Worm (Caenorhabditis elegans) whole organism, L4 larva: ENCODE data around the gene Y43F4B.10.

ENCODE experiments used
- F10B5.3 ChIP-seq: sonication (generic microtip); optimal IDR thresholded peaks from 2 replicates; lab custom pipeline; 2016; ENCODE audit warnings: mild to moderate bottlenecking, missing genetic modification characterization, missing compliant biosample characterization
- T20F7.1 ChIP-seq: fragments of 200-800 bp; sonication (Bioruptor generic); optimal IDR thresholded peaks from 2 replicates; lab custom pipeline; 2018; ENCODE audit warnings: mild to moderate bottlenecking, missing genetic modification characterization, missing compliant biosample characterization
- Y75B8A.6 ChIP-seq: fragments of 200-800 bp; sonication (Bioruptor generic); IDR thresholded peaks from 2 replicates; pipeline ENCODE4 v1.3.6; 2022; ENCODE audit warnings: missing genetic modification reagents, missing genetic modification characterization, missing compliant biosample characterization
- ZK337.2 ChIP-seq: fragments of 200-800 bp; sonication (Bioruptor generic); IDR thresholded peaks from 2 replicates; pipeline ENCODE4 v1.3.6; 2022; ENCODE audit warnings: missing genetic modification reagents, missing genetic modification characterization, missing compliant biosample characterization
- aha-1 ChIP-seq: fragments of 150-350 bp; peaks from one replicate; lab custom pipeline; 2014; ENCODE audit warnings: missing biosample characterization, missing genetic modification characterization
- attf-4 ChIP-seq: sonication (generic microtip); optimal IDR thresholded peaks from 3 replicates; lab custom pipeline; 2017; ENCODE audit warnings: missing biosample characterization, missing genetic modification characterization
- ceh-20 ChIP-seq: fragments of 200-800 bp; sonication (Bioruptor generic); IDR thresholded peaks from 2 replicates; pipeline ENCODE4 v1.3.6; 2022; ENCODE audit warnings: missing genetic modification reagents, missing genetic modification characterization, missing compliant biosample characterization
- ceh-32 ChIP-seq: sonication (generic microtip); optimal IDR thresholded peaks from 2 replicates; lab custom pipeline; 2016; ENCODE audit warnings: mild to moderate bottlenecking, missing genetic modification characterization, missing compliant biosample characterization; ENCODE audit not compliant: poor library complexity
- ceh-44 ChIP-seq: fragments of 200-800 bp; sonication (Bioruptor generic); IDR thresholded peaks from 2 replicates; pipeline ENCODE4 v1.3.6; 2022; ENCODE audit warnings: missing genetic modification reagents, missing genetic modification characterization, missing compliant biosample characterization
- ceh-82 ChIP-seq: sonication (generic microtip); optimal IDR thresholded peaks from 2 replicates; lab custom pipeline; 2017; ENCODE audit warnings: missing biosample characterization, missing genetic modification characterization
- ctbp-1 ChIP-seq: fragments of 200-800 bp; sonication (Bioruptor generic); IDR thresholded peaks from 2 replicates; pipeline ENCODE4 v1.3.6; 2022; ENCODE audit warnings: missing genetic modification reagents, missing genetic modification characterization, missing compliant biosample characterization
- daf-12 ChIP-seq: fragments of 150-350 bp; optimal IDR thresholded peaks from 2 replicates; lab custom pipeline; 2014; ENCODE audit warnings: missing biosample characterization, missing genetic modification reagents, missing genetic modification characterization
- daf-19 ChIP-seq: fragments of 200-800 bp; sonication (Bioruptor generic); conservative IDR thresholded peaks from 2 replicates; pipeline ENCODE4 v1.3.6; 2022; ENCODE audit warnings: missing genetic modification characterization, missing compliant biosample characterization
- dmd-6 ChIP-seq: fragments of 200-800 bp; sonication (Bioruptor generic); IDR thresholded peaks from 2 replicates; pipeline ENCODE4 v1.3.6; 2022; ENCODE audit warnings: missing genetic modification reagents, missing genetic modification characterization, missing compliant biosample characterization
- dmd-8 ChIP-seq: fragments of 200-800 bp; sonication (Bioruptor generic); IDR thresholded peaks from 2 replicates; pipeline ENCODE4 v1.3.6; 2022; ENCODE audit warnings: missing genetic modification characterization, missing compliant biosample characterization
- duxl-1 ChIP-seq: sonication (generic microtip); optimal IDR thresholded peaks from 2 replicates; lab custom pipeline; 2016; ENCODE audit warnings: mild to moderate bottlenecking, missing genetic modification characterization, moderate library complexity, missing compliant biosample characterization; ENCODE audit not compliant: poor library complexity
- egl-27 ChIP-seq: sonication (generic microtip); optimal IDR thresholded peaks from 3 replicates; lab custom pipeline; 2017; ENCODE audit warnings: missing biosample characterization, missing genetic modification reagents, missing genetic modification characterization
- fkh-10 ChIP-seq: fragments of 150-350 bp; optimal IDR thresholded peaks from 2 replicates; lab custom pipeline; 2014; ENCODE audit warnings: missing biosample characterization, missing genetic modification reagents, missing genetic modification characterization
- gei-8 ChIP-seq: fragments of 200-800 bp; sonication (Bioruptor generic); optimal IDR thresholded peaks from 2 replicates; lab custom pipeline; 2018; ENCODE audit warnings: mild to moderate bottlenecking, missing genetic modification characterization, missing compliant biosample characterization
- hlh-11 ChIP-seq: fragments of 200-800 bp; sonication (Bioruptor generic); optimal IDR thresholded peaks from 2 replicates; lab custom pipeline; 2018; ENCODE audit warnings: mild to moderate bottlenecking, missing genetic modification characterization, missing compliant biosample characterization
- hlh-30 ChIP-seq: sonication (generic microtip); optimal IDR thresholded peaks from 2 replicates; lab custom pipeline; 2017; ENCODE audit warnings: antibody characterized with exemption, mild to moderate bottlenecking, missing genetic modification characterization, missing compliant biosample characterization; ENCODE audit not compliant: insufficient read depth
- jun-1 ChIP-seq: fragments of 150-350 bp; optimal IDR thresholded peaks from 2 replicates; lab custom pipeline; 2014; ENCODE audit warnings: missing biosample characterization, missing genetic modification reagents, missing genetic modification characterization
- lin-13 ChIP-seq: fragments of 150-350 bp; optimal IDR thresholded peaks from 2 replicates; lab custom pipeline; 2014; ENCODE audit warnings: missing biosample characterization, missing genetic modification reagents, missing genetic modification characterization
- lin-38 ChIP-seq: fragments of 200-800 bp; sonication (Bioruptor generic); IDR thresholded peaks from 2 replicates; pipeline ENCODE4 v1.3.6; 2022; ENCODE audit warnings: missing genetic modification reagents, missing genetic modification characterization, missing compliant biosample characterization
- lin-39 ChIP-seq: fragments of 150-350 bp; optimal IDR thresholded peaks from 2 replicates; lab custom pipeline; 2014; ENCODE audit warnings: missing biosample characterization, missing genetic modification reagents, missing genetic modification characterization
- lir-3 ChIP-seq: sonication (generic microtip); optimal IDR thresholded peaks from 2 replicates; lab custom pipeline; 2016; ENCODE audit warnings: mild to moderate bottlenecking, missing genetic modification characterization, missing compliant biosample characterization
- lsy-2 ChIP-seq, 2 experiments: fragments of 150-350 bp in 1 of 2; sonication (generic microtip) in 1 of 2; optimal IDR thresholded peaks; 2 replicates each; lab custom pipeline; 2014 to 2017; ENCODE audit warnings: missing biosample characterization in 2 of 2, missing genetic modification characterization in 2 of 2
- madf-5 ChIP-seq, 2 experiments: fragments of 200-800 bp; sonication (Bioruptor generic); IDR thresholded peaks; 2 replicates each; pipeline ENCODE4 v1.3.6; 2022; ENCODE audit warnings: missing compliant biosample characterization in 2 of 2, missing genetic modification characterization in 2 of 2
- mdl-1 ChIP-seq, 2 experiments: fragments of 150-350 bp in 1 of 2; sonication (generic microtip) in 1 of 2; optimal IDR thresholded peaks; 2 replicates each; lab custom pipeline; 2014 to 2017; ENCODE audit warnings: missing biosample characterization in 2 of 2, missing genetic modification characterization in 2 of 2
- mes-2 ChIP-seq: sonication (generic microtip); optimal IDR thresholded peaks from 2 replicates; lab custom pipeline; 2016; ENCODE audit warnings: missing genotype, mild to moderate bottlenecking, missing genetic modification characterization, missing compliant biosample characterization; ENCODE audit not compliant: poor library complexity, severe bottlenecking
- mxl-2 ChIP-seq: fragments of 200-800 bp; sonication (Bioruptor generic); conservative IDR thresholded peaks from 2 replicates; pipeline ENCODE4 v1.3.6; 2022; ENCODE audit warnings: missing genetic modification reagents, missing genetic modification characterization, missing compliant biosample characterization
- nhr-11 ChIP-seq: fragments of 150-350 bp; optimal IDR thresholded peaks from 2 replicates; lab custom pipeline; 2014; ENCODE audit warnings: missing biosample characterization, missing genetic modification characterization
- nhr-111 ChIP-seq: fragments of 200-800 bp; sonication (Bioruptor generic); optimal IDR thresholded peaks from 2 replicates; lab custom pipeline; 2018; ENCODE audit warnings: mild to moderate bottlenecking, missing genetic modification characterization, missing compliant biosample characterization
- nhr-237 ChIP-seq: sonication (generic microtip); optimal IDR thresholded peaks from 2 replicates; lab custom pipeline; 2017; ENCODE audit warnings: missing biosample characterization, missing genetic modification characterization
- nhr-25 ChIP-seq: sonication (generic microtip); optimal IDR thresholded peaks from 2 replicates; lab custom pipeline; 2017; ENCODE audit warnings: missing genetic modification characterization, mild to moderate bottlenecking, missing compliant biosample characterization, antibody characterized with exemption, moderate library complexity, borderline replicate concordance; ENCODE audit not compliant: insufficient read depth
- nhr-28 ChIP-seq: fragments of 150-350 bp; optimal IDR thresholded peaks from 2 replicates; lab custom pipeline; 2014; ENCODE audit warnings: missing biosample characterization, missing genetic modification characterization
- nhr-41 ChIP-seq: fragments of 200-800 bp; sonication (Bioruptor generic); IDR thresholded peaks from 2 replicates; pipeline ENCODE4 v1.3.6; 2022; ENCODE audit warnings: missing genetic modification reagents, missing genetic modification characterization, missing compliant biosample characterization
- nhr-42 ChIP-seq: fragments of 200-800 bp; sonication (Bioruptor generic); IDR thresholded peaks from 2 replicates; pipeline ENCODE4 v1.3.6; 2022; ENCODE audit warnings: missing genetic modification characterization, missing compliant biosample characterization
- nhr-48 ChIP-seq: sonication (generic microtip); optimal IDR thresholded peaks from 2 replicates; lab custom pipeline; 2016; ENCODE audit warnings: mild to moderate bottlenecking, missing genetic modification characterization, missing compliant biosample characterization
- nhr-6 ChIP-seq: fragments of 150-350 bp; optimal IDR thresholded peaks from 2 replicates; lab custom pipeline; 2014; ENCODE audit warnings: missing biosample characterization, missing genetic modification characterization
- nhr-77 ChIP-seq: fragments of 150-350 bp; optimal IDR thresholded peaks from 2 replicates; lab custom pipeline; 2014; ENCODE audit warnings: missing biosample characterization, missing genetic modification characterization
- pqm-1 ChIP-seq: sonication (generic microtip); optimal IDR thresholded peaks from 2 replicates; lab custom pipeline; 2017; ENCODE audit warnings: missing biosample characterization, missing genetic modification characterization
- rbr-2 ChIP-seq: sonication (generic microtip); optimal IDR thresholded peaks from 2 replicates; lab custom pipeline; 2016; ENCODE audit warnings: missing genotype, missing genetic modification characterization, missing compliant biosample characterization
- saeg-2 ChIP-seq: fragments of 200-800 bp; sonication (Bioruptor generic); IDR thresholded peaks from 2 replicates; pipeline ENCODE4 v1.3.6; 2022; ENCODE audit warnings: missing genetic modification reagents, missing genetic modification characterization, missing compliant biosample characterization
- set-16 ChIP-seq: fragments of 200-800 bp; sonication (Bioruptor generic); IDR thresholded peaks from 2 replicates; pipeline ENCODE4 v1.3.6; 2022; ENCODE audit warnings: missing genetic modification reagents, missing genetic modification characterization, missing compliant biosample characterization
- skn-1 ChIP-seq: fragments of 150-350 bp; optimal IDR thresholded peaks from 2 replicates; lab custom pipeline; 2014; ENCODE audit warnings: missing biosample characterization, missing genetic modification characterization
- snpc-1.2 ChIP-seq: fragments of 200-800 bp; sonication (Bioruptor generic); IDR thresholded peaks from 2 replicates; pipeline ENCODE4 v1.3.6; 2022; ENCODE audit warnings: missing genetic modification reagents, missing genetic modification characterization, missing compliant biosample characterization
- spr-3 ChIP-seq: fragments of 200-800 bp; sonication (Bioruptor generic); optimal IDR thresholded peaks from 2 replicates; lab custom pipeline; 2018; ENCODE audit warnings: mild to moderate bottlenecking, missing genetic modification characterization, missing compliant biosample characterization
- tag-97 ChIP-seq: fragments of 200-800 bp; sonication (Bioruptor generic); IDR thresholded peaks from 2 replicates; pipeline ENCODE4 v1.3.6; 2022; ENCODE audit warnings: missing genetic modification characterization, missing compliant biosample characterization
- tra-1 ChIP-seq: fragments of 200-800 bp; sonication (Bioruptor generic); IDR thresholded peaks from 2 replicates; pipeline ENCODE4 v1.3.6; 2022; ENCODE audit warnings: missing genetic modification reagents, missing genetic modification characterization, missing compliant biosample characterization
- vab-7 ChIP-seq: fragments of 200-800 bp; sonication (Bioruptor generic); IDR thresholded peaks from 2 replicates; pipeline ENCODE4 v1.3.6; 2022; ENCODE audit warnings: missing genetic modification reagents, missing genetic modification characterization, missing compliant biosample characterization
- zag-1 ChIP-seq: fragments of 150-350 bp; optimal IDR thresholded peaks from 2 replicates; lab custom pipeline; 2014; ENCODE audit warnings: missing biosample characterization, missing genetic modification characterization
- zip-2 ChIP-seq: fragments of 150-350 bp; optimal IDR thresholded peaks from 2 replicates; lab custom pipeline; 2014; ENCODE audit warnings: missing biosample characterization, missing genetic modification characterization

The Y43F4B.10 gene

DNA sequence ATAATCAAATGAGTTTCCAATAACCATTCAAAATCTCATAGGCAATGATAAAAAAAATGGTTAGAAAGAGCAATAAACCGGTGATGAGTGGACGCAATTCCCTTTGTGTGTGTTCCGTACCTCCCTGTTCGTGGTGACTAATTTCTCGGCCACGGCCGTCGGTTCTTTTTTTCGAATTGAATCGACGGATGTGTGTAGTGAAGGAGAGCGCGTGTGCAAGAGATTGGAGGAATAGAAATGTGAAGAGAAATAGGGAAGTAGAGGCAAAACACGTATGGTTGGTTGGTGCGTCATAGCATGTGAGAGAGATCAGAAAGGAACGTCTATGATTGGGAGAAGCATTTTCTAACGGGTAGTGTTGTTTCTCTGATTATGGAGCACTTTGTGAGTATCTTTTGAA lies 46.0 kb downstream of the Y43F4B.10 start (continued):
- peak; percentile 92 for TF ChIP-seq hlh-30 (tag; lab: Kevin White, UChicago)
- no peak for TF ChIP-seq nhr-25 (tag; lab: Kevin White, UChicago)
- peak; percentile 65 to 90 for TF ChIP-seq mdl-1 (tag; optimal IDR thresholded peaks at IDR 0.05; lab: Kevin White, UChicago)
- TF ChIP-seq set-16 (GFP tag; lab: Robert Waterston, UW): no peak
- TF ChIP-seq nhr-28 (tag; lab: Kevin White, UChicago): peak; percentile 97
- no peak for TF ChIP-seq lin-38 (GFP tag; lab: Robert Waterston, UW)
- no peak for TF ChIP-seq lsy-2 (tag; optimal IDR thresholded peaks at IDR 0.05; lab: Kevin White, UChicago)
- no peak for TF ChIP-seq zag-1
- TF ChIP-seq dmd-8 (GFP tag; lab: Robert Waterston, UW): no peak
- no peak for TF ChIP-seq hlh-11 (tag; lab: Kevin White, UChicago)
- no peak for TF ChIP-seq pqm-1 (tag; lab: Kevin White, UChicago)
- peak; percentile 60 for TF ChIP-seq fkh-10 (GFP tag; lab: Kevin White, UChicago)
- no peak for TF ChIP-seq nhr-48
- no peak for TF ChIP-seq F10B5.3
- no peak for TF ChIP-seq skn-1 (tag; lab: Kevin White, UChicago)
- peak; percentile 89 for TF ChIP-seq nhr-6 (tag; lab: Kevin White, UChicago)
- TF ChIP-seq daf-12: no peak
- no peak for TF ChIP-seq madf-5 (GFP tag; IDR thresholded peaks at IDR 0.05; lab: Robert Waterston, UW)
- no peak for TF ChIP-seq jun-1 (tag; lab: Kevin White, UChicago)
- no peak for TF ChIP-seq nhr-41
- TF ChIP-seq lin-39 (tag; lab: Kevin White, UChicago): no peak
- TF ChIP-seq nhr-42 (GFP tag; lab: Robert Waterston, UW): no peak
- TF ChIP-seq gei-8: no peak
- TF ChIP-seq spr-3 (GFP tag; lab: Kevin White, UChicago): no peak
- TF ChIP-seq lin-13 (GFP tag; lab: Kevin White, UChicago): no peak
- no peak for TF ChIP-seq ctbp-1
- no peak for TF ChIP-seq egl-27 (tag; lab: Kevin White, UChicago)
- no peak for TF ChIP-seq ZK337.2 (GFP tag; lab: Robert Waterston, UW)
- no peak for TF ChIP-seq rbr-2 (tag; lab: Kevin White, UChicago)
- TF ChIP-seq dmd-6 (GFP tag; lab: Robert Waterston, UW): no peak; the same call in 1 of the 2 replicates
- peak; percentile 6 for TF ChIP-seq nhr-77 (tag; lab: Kevin White, UChicago)
- no peak for TF ChIP-seq ceh-32 (tag; lab: Kevin White, UChicago)
- TF ChIP-seq mes-2 (tag; lab: Kevin White, UChicago): no peak
- TF ChIP-seq T20F7.1: no peak
- peak; percentile 74 for TF ChIP-seq nhr-11 (tag; lab: Kevin White, UChicago)
- TF ChIP-seq tag-97 (GFP tag; lab: Robert Waterston, UW): no peak
- TF ChIP-seq ceh-20 (GFP tag; lab: Robert Waterston, UW): no peak
- no peak for TF ChIP-seq snpc-1.2 (GFP tag; lab: Robert Waterston, UW)
- TF ChIP-seq Y75B8A.6 (GFP tag; lab: Robert Waterston, UW): no peak
- TF ChIP-seq attf-4 (tag; lab: Kevin White, UChicago): no peak
- TF ChIP-seq nhr-237: no peak
- TF ChIP-seq saeg-2 (GFP tag; lab: Robert Waterston, UW): no peak
- no peak for TF ChIP-seq mxl-2 (GFP tag; lab: Robert Waterston, UW)
- TF ChIP-seq ceh-44 (GFP tag; lab: Robert Waterston, UW): no peak
- TF ChIP-seq lir-3 (tag; lab: Kevin White, UChicago): no peak
- no peak for TF ChIP-seq zip-2 (tag; lab: Kevin White, UChicago)
- TF ChIP-seq nhr-111 (GFP tag; lab: Kevin White, UChicago): no peak
- TF ChIP-seq duxl-1: no peak
- TF ChIP-seq tra-1 (GFP tag; lab: Robert Waterston, UW): no peak
- TF ChIP-seq vab-7 (GFP tag; lab: Robert Waterston, UW): no peak
- TF ChIP-seq ceh-82 (tag; lab: Kevin White, UChicago): no peak
- no peak for TF ChIP-seq daf-19 (GFP tag; lab: Robert Waterston, UW)
- TF ChIP-seq aha-1 (tag; lab: Kevin White, UChicago): peak; percentile 50
